Fruit fly (Drosophila melanogaster) whole organism, embryonic: ENCODE results near the gene CG43062.

ENCODE experiments used
- Atf-2 ChIP-seq: fragments of 200-800 bp; sonication (Bioruptor generic); optimal IDR thresholded peaks from 2 replicates; lab custom pipeline; 2016; ENCODE audit warnings: missing biosample characterization, missing genetic modification characterization
- Atf3 ChIP-seq: fragments of 200-800 bp; sonication (Bioruptor generic); optimal IDR thresholded peaks from 3 replicates; lab custom pipeline; 2016; ENCODE audit warnings: missing biosample characterization, missing genetic modification characterization
- CG10209 ChIP-seq: fragments of 200-800 bp; sonication (Bioruptor generic); optimal IDR thresholded peaks from 3 replicates; lab custom pipeline; 2017; ENCODE audit warnings: missing biosample characterization, mild to moderate bottlenecking, missing genetic modification characterization, missing genetic modification reagents
- CG11723 ChIP-seq: fragments of 200-800 bp; sonication (Bioruptor generic); optimal IDR thresholded peaks from 2 replicates; lab custom pipeline; 2017; ENCODE audit warnings: missing biosample characterization, mild to moderate bottlenecking, missing genetic modification characterization
- CG12236 ChIP-seq: fragments of 200-800 bp; sonication (Bioruptor generic); optimal IDR thresholded peaks from 2 replicates; lab custom pipeline; 2016; ENCODE audit warnings: missing biosample characterization, missing genetic modification characterization
- CG12299 ChIP-seq: fragments of 200-800 bp; sonication (Bioruptor generic); optimal IDR thresholded peaks from 2 replicates; lab custom pipeline; 2018; ENCODE audit warnings: missing biosample characterization, mild to moderate bottlenecking, missing genetic modification characterization
- CG1603 ChIP-seq: fragments of 200-800 bp; sonication (Bioruptor generic); optimal IDR thresholded peaks from 2 replicates; lab custom pipeline; 2019; ENCODE audit warnings: missing biosample characterization, mild to moderate bottlenecking, missing genetic modification characterization, moderate library complexity
- CG18476 ChIP-seq: fragments of 200-800 bp; sonication (Bioruptor generic); optimal IDR thresholded peaks from 2 replicates; lab custom pipeline; 2016; ENCODE audit warnings: missing biosample characterization, mild to moderate bottlenecking, missing genetic modification characterization
- CG18599 ChIP-seq: fragments of 200-800 bp; sonication (Bioruptor generic); optimal IDR thresholded peaks from 3 replicates; lab custom pipeline; 2017; ENCODE audit warnings: missing biosample characterization, missing genetic modification characterization, mild to moderate bottlenecking, moderate library complexity, missing genetic modification reagents
- CG18764 ChIP-seq: fragments of 200-800 bp; sonication (Bioruptor generic); optimal IDR thresholded peaks from 3 replicates; lab custom pipeline; 2016; ENCODE audit warnings: missing biosample characterization, missing genetic modification characterization
- CG2116 ChIP-seq: fragments of 200-800 bp; sonication (Bioruptor generic); optimal IDR thresholded peaks from 3 replicates; lab custom pipeline; 2018; ENCODE audit warnings: missing biosample characterization, mild to moderate bottlenecking, missing genetic modification characterization
- CG30020 ChIP-seq: fragments of 200-800 bp; optimal IDR thresholded peaks from 2 replicates; lab custom pipeline; 2019; ENCODE audit warnings: missing biosample characterization, mild to moderate bottlenecking, missing genetic modification characterization, moderate library complexity
- CG30403 ChIP-seq: fragments of 200-800 bp; sonication (Bioruptor generic); optimal IDR thresholded peaks from 3 replicates; lab custom pipeline; 2016; ENCODE audit warnings: missing biosample characterization, missing genetic modification characterization
- CG30431 ChIP-seq: fragments of 200-800 bp; sonication (Bioruptor generic); optimal IDR thresholded peaks from 2 replicates; lab custom pipeline; 2017; ENCODE audit warnings: missing biosample characterization, missing genetic modification characterization
- CG31441 ChIP-seq: fragments of 200-800 bp; sonication (Bioruptor generic); IDR thresholded peaks from 2 replicates; pipeline ENCODE4 v1.3.6; 2022; ENCODE audit warnings: missing biosample characterization, missing genetic modification characterization
- CG4328 ChIP-seq: fragments of 200-800 bp; sonication (Bioruptor generic); optimal IDR thresholded peaks from 3 replicates; lab custom pipeline; 2017; ENCODE audit warnings: missing biosample characterization, missing genetic modification reagents, missing genetic modification characterization
- CG4854 ChIP-seq: fragments of 200-800 bp; sonication (Bioruptor generic); optimal IDR thresholded peaks from 2 replicates; lab custom pipeline; 2016; ENCODE audit warnings: missing biosample characterization, missing genetic modification characterization, inconsistent platforms
- CG6765 ChIP-seq: fragments of 200-800 bp; sonication (Bioruptor generic); optimal IDR thresholded peaks from 3 replicates; lab custom pipeline; 2017; ENCODE audit warnings: missing biosample characterization, mild to moderate bottlenecking, missing genetic modification characterization
- CG7928 ChIP-seq: fragments of 200-800 bp; sonication (Bioruptor generic); optimal IDR thresholded peaks from 2 replicates; lab custom pipeline; 2017; ENCODE audit warnings: missing biosample characterization, mild to moderate bottlenecking, missing genetic modification characterization
- CG9876 ChIP-seq: fragments of 200-800 bp; sonication (Bioruptor generic); optimal IDR thresholded peaks from 2 replicates; lab custom pipeline; 2016; ENCODE audit warnings: missing biosample characterization, missing genetic modification characterization
- Fer2 ChIP-seq: fragments of 200-800 bp; sonication (Bioruptor generic); optimal IDR thresholded peaks from 2 replicates; lab custom pipeline; 2018; ENCODE audit warnings: missing biosample characterization, mild to moderate bottlenecking, missing genetic modification characterization, moderate library complexity
- HmgZ ChIP-seq: fragments of 200-800 bp; sonication (Bioruptor generic); optimal IDR thresholded peaks from 2 replicates; lab custom pipeline; 2018; ENCODE audit warnings: missing biosample characterization, mild to moderate bottlenecking, missing genetic modification characterization
- Max ChIP-seq: fragments of 200-800 bp; sonication (Bioruptor generic); optimal IDR thresholded peaks from 2 replicates; lab custom pipeline; 2016; ENCODE audit warnings: missing biosample characterization, mild to moderate bottlenecking, missing genetic modification characterization
- Nf-YC ChIP-seq: fragments of 200-800 bp; optimal IDR thresholded peaks from 3 replicates; lab custom pipeline; 2019; ENCODE audit warnings: missing biosample characterization, mild to moderate bottlenecking, missing genetic modification characterization, moderate library complexity
- Rfx ChIP-seq: fragments of 200-800 bp; sonication (Bioruptor generic); IDR thresholded peaks from 2 replicates; pipeline ENCODE4 v1.3.6; 2022; ENCODE audit warnings: missing biosample characterization, missing genetic modification characterization
- Ssrp ChIP-seq: fragments of 200-800 bp; sonication (Bioruptor generic); optimal IDR thresholded peaks from 2 replicates; lab custom pipeline; 2018; ENCODE audit warnings: missing biosample characterization, mild to moderate bottlenecking, missing genetic modification characterization, moderate library complexity
- bbx ChIP-seq: fragments of 200-800 bp; sonication (Bioruptor generic); IDR thresholded peaks from 2 replicates; pipeline ENCODE4 v1.3.6; 2022; ENCODE audit warnings: missing biosample characterization, missing genetic modification characterization; ENCODE audit not compliant: partially characterized antibody
- bigmax ChIP-seq: fragments of 200-800 bp; sonication (Bioruptor generic); optimal IDR thresholded peaks from 2 replicates; lab custom pipeline; 2018; ENCODE audit warnings: missing biosample characterization, mild to moderate bottlenecking, missing genetic modification characterization
- cg ChIP-seq: fragments of 200-800 bp; sonication (Bioruptor generic); optimal IDR thresholded peaks from 3 replicates; lab custom pipeline; 2019; ENCODE audit warnings: missing biosample characterization, mild to moderate bottlenecking, missing genetic modification characterization, moderate library complexity
- chinmo ChIP-seq: fragments of 200-800 bp; sonication (Bioruptor generic); IDR thresholded peaks from 4 replicates; pipeline ENCODE4 v1.3.6; 2022; ENCODE audit warnings: missing biosample characterization, missing genetic modification characterization; ENCODE audit not compliant: partially characterized antibody
- chn ChIP-seq: fragments of 200-800 bp; sonication (Bioruptor generic); optimal IDR thresholded peaks from 2 replicates; lab custom pipeline; 2016; ENCODE audit warnings: missing biosample characterization, missing genetic modification characterization
- dimm ChIP-seq: fragments of 200-800 bp; sonication (Bioruptor generic); IDR thresholded peaks from 2 replicates; pipeline ENCODE4 v1.3.6; 2022; ENCODE audit warnings: missing biosample characterization, missing genetic modification characterization
- gro ChIP-seq: fragments of 200-800 bp; sonication (Bioruptor generic); optimal IDR thresholded peaks from 2 replicates; lab custom pipeline; 2016; ENCODE audit warnings: missing biosample characterization, missing genetic modification characterization
- gt ChIP-seq: fragments of 200-800 bp; sonication (Bioruptor generic); IDR thresholded peaks from 2 replicates; pipeline ENCODE4 v1.3.6; 2022; ENCODE audit warnings: missing biosample characterization, missing genetic modification characterization
- hb ChIP-seq: fragments of 200-800 bp; sonication (Bioruptor generic); IDR thresholded peaks from 3 replicates; pipeline ENCODE4 v1.3.6; 2022; ENCODE audit warnings: missing biosample characterization, missing genetic modification characterization; ENCODE audit not compliant: partially characterized antibody
- hkb ChIP-seq, 2 experiments: fragments of 200-800 bp in 1 of 2; fragments of >200 bp in 1 of 2; sonication (Bioruptor generic) in 1 of 2; IDR thresholded peaks in 1 of 2; optimal IDR thresholded peaks in 1 of 2; 2 replicates each; pipeline versions ENCODE4 v1.3.6 to Lab custom; 2017 to 2022; ENCODE audit warnings: missing biosample characterization in 1 of 2, missing genetic modification characterization in 1 of 2
- jumu ChIP-seq: fragments of 200-800 bp; sonication (Bioruptor generic); optimal IDR thresholded peaks from 3 replicates; lab custom pipeline; 2016; ENCODE audit warnings: missing biosample characterization, missing genetic modification characterization
- maf-S ChIP-seq: fragments of 200-800 bp; sonication (Bioruptor generic); optimal IDR thresholded peaks from 2 replicates; lab custom pipeline; 2016; ENCODE audit warnings: missing biosample characterization, missing genetic modification characterization
- pita ChIP-seq: fragments of 200-800 bp; sonication (Bioruptor generic); optimal IDR thresholded peaks from 2 replicates; lab custom pipeline; 2017; ENCODE audit warnings: missing biosample characterization, mild to moderate bottlenecking, missing genetic modification characterization
- pnt ChIP-seq: fragments of 200-800 bp; sonication (Bioruptor generic); optimal IDR thresholded peaks from 3 replicates; lab custom pipeline; 2016; ENCODE audit warnings: missing biosample characterization, missing genetic modification characterization
- pum ChIP-seq: fragments of 200-800 bp; sonication (Bioruptor generic); optimal IDR thresholded peaks from 2 replicates; lab custom pipeline; 2016; ENCODE audit warnings: missing biosample characterization, missing genetic modification characterization
- repo ChIP-seq: fragments of 200-800 bp; sonication (Bioruptor generic); optimal IDR thresholded peaks from 2 replicates; lab custom pipeline; 2016; ENCODE audit warnings: missing biosample characterization, missing genetic modification characterization
- sd ChIP-seq: fragments of 200-800 bp; sonication (Bioruptor generic); optimal IDR thresholded peaks from 3 replicates; lab custom pipeline; 2018; ENCODE audit warnings: missing biosample characterization, mild to moderate bottlenecking, missing genetic modification characterization, moderate library complexity
- tin ChIP-seq: fragments of 200-800 bp; sonication (Bioruptor generic); optimal IDR thresholded peaks from 3 replicates; lab custom pipeline; 2016; ENCODE audit warnings: missing biosample characterization, missing genetic modification characterization
- tio ChIP-seq: fragments of 200-800 bp; sonication (Bioruptor generic); optimal IDR thresholded peaks from 2 replicates; lab custom pipeline; 2017; ENCODE audit warnings: missing biosample characterization, missing genetic modification characterization, inconsistent platforms
- vnd ChIP-seq: fragments of 200-800 bp; sonication (Bioruptor generic); IDR thresholded peaks from 3 replicates; pipeline ENCODE4 v1.3.6; 2022; ENCODE audit warnings: missing biosample characterization, missing genetic modification characterization; ENCODE audit not compliant: partially characterized antibody
- wdn ChIP-seq: fragments of 200-800 bp; sonication (Bioruptor generic); IDR thresholded peaks from 2 replicates; pipeline ENCODE4 v1.3.6; 2022; ENCODE audit warnings: missing biosample characterization, missing genetic modification characterization
- yki ChIP-seq: fragments of >200 bp; optimal IDR thresholded peaks from 3 replicates; lab custom pipeline; 2018

Gene CG43062

dm6 chr3R:11778012-11778865 is 28.1 kb downstream of the CG43062 start (continued):
- TF ChIP-seq Rfx (GFP tag; lab: Robert Waterston, UW): peak; percentile 50; the same call in 1 of the 2 replicates
- peak; percentile 44 for TF ChIP-seq CG18599 (GFP tag; lab: Kevin White, UChicago)
- peak; percentile 73 for TF ChIP-seq gro (GFP tag; lab: Kevin White, UChicago)
- peak; percentile 68 for TF ChIP-seq CG1603 (tag; lab: Kevin White, UChicago)
- TF ChIP-seq maf-S (GFP tag; lab: Kevin White, UChicago): no peak
- TF ChIP-seq cg (GFP tag; lab: Kevin White, UChicago): peak; percentile 93
- TF ChIP-seq CG10209 (GFP tag; lab: Kevin White, UChicago): peak; percentile 71
- TF ChIP-seq vnd (GFP tag; lab: Robert Waterston, UW): 0 out of 3 replicates have a peak, but pooled peaks have one; percentile 25
- TF ChIP-seq jumu: peak; percentile 45
- peak; percentile 40 for TF ChIP-seq pnt
- peak; percentile 49 for TF ChIP-seq CG30020 (tag; lab: Kevin White, UChicago)
- peak; percentile 70 for TF ChIP-seq CG30403 (GFP tag; lab: Kevin White, UChicago)
- peak; percentile 67 for TF ChIP-seq bbx
- no peak for TF ChIP-seq CG12236 (GFP tag; lab: Kevin White, UChicago)
- no peak for TF ChIP-seq Atf3 (GFP tag; lab: Kevin White, UChicago)
- peak; percentile 28 for TF ChIP-seq bigmax
- TF ChIP-seq chn (GFP tag; lab: Kevin White, UChicago): peak; percentile 52
- peak; percentile 8 for TF ChIP-seq CG4854 (GFP tag; lab: Kevin White, UChicago)
- peak; percentile 13 for TF ChIP-seq repo (GFP tag; lab: Kevin White, UChicago)
- TF ChIP-seq CG12299 (tag; lab: Kevin White, UChicago): peak; percentile 11
- TF ChIP-seq dimm (GFP tag; lab: Robert Waterston, UW): no peak
- peak; percentile 65 for TF ChIP-seq CG11723 (GFP tag; lab: Kevin White, UChicago)
- no peak for TF ChIP-seq wdn (GFP tag; lab: Robert Waterston, UW)
- TF ChIP-seq CG4328: peak; percentile 57
- peak; percentile 15 for TF ChIP-seq Max (GFP tag; lab: Kevin White, UChicago)
- peak; percentile 72 for TF ChIP-seq Ssrp (tag; lab: Kevin White, UChicago)
- TF ChIP-seq tio (GFP tag; lab: Kevin White, UChicago): peak; percentile 79
- peak; percentile 52 for TF ChIP-seq CG18764 (GFP tag; lab: Kevin White, UChicago)
- peak; percentile 1 for TF ChIP-seq CG7928
- no peak for TF ChIP-seq Atf-2
- no peak for TF ChIP-seq Fer2 (tag; lab: Kevin White, UChicago)
- TF ChIP-seq tin (GFP tag; lab: Kevin White, UChicago): peak; percentile 31
- no peak for TF ChIP-seq pita (GFP tag; lab: Kevin White, UChicago)
- TF ChIP-seq hkb (optimal IDR thresholded peaks at IDR 0.05; lab: Kevin White, UChicago): no peak
- no peak for TF ChIP-seq hkb (GFP tag; IDR thresholded peaks at IDR 0.05; lab: Robert Waterston, UW)
- TF ChIP-seq HmgZ (tag; lab: Kevin White, UChicago): peak; percentile 9
- TF ChIP-seq sd (tag; lab: Kevin White, UChicago): peak; percentile 77
- TF ChIP-seq yki (lab: Kevin White, UChicago): peak; percentile 12
- TF ChIP-seq Nf-YC (tag; lab: Kevin White, UChicago): peak; percentile 62
- TF ChIP-seq CG6765 (GFP tag; lab: Kevin White, UChicago): no peak
- no peak for TF ChIP-seq CG9876 (GFP tag; lab: Kevin White, UChicago)
- peak; percentile 40 for TF ChIP-seq CG2116 (GFP tag; lab: Kevin White, UChicago)
- TF ChIP-seq chinmo: peak; percentile 94
- peak; percentile 65 for TF ChIP-seq CG30431 (GFP tag; lab: Kevin White, UChicago)
- TF ChIP-seq pum (GFP tag; lab: Kevin White, UChicago): no peak
- peak; percentile 83 for TF ChIP-seq CG31441 (GFP tag; lab: Robert Waterston, UW)
- no peak for TF ChIP-seq hb (GFP tag; lab: Robert Waterston, UW)
- peak; percentile 29 for TF ChIP-seq CG18476 (GFP tag; lab: Kevin White, UChicago)
- TF ChIP-seq gt (GFP tag; lab: Robert Waterston, UW): no peak
